Worm (Caenorhabditis elegans) whole organism, L1 larva: ENCODE results near the gene fmo-2.
A peak's percentile ranks its signal among the peaks of the same experiment; 100 is the strongest.

ENCODE experiments used
- efl-1 ChIP-seq, 4 experiments: fragments of 150-350 bp; optimal IDR thresholded peaks in 3 of 4; peaks in 1 of 4; 1 replicate in 1 of 4; 2 replicates in 3 of 4; lab custom pipeline; 2014; ENCODE audit warnings: missing biosample characterization in 2 of 4, missing genetic modification characterization in 2 of 4, missing genetic modification reagents in 2 of 4
- nhr-237 ChIP-seq: fragments of 150-350 bp; optimal IDR thresholded peaks from 2 replicates; lab custom pipeline; 2014; ENCODE audit warnings: missing biosample characterization, missing genetic modification characterization
- pag-3 ChIP-seq: sonication (generic microtip); optimal IDR thresholded peaks from 2 replicates; lab custom pipeline; 2017; ENCODE audit warnings: missing genetic modification characterization, mild to moderate bottlenecking, missing compliant biosample characterization, antibody characterized with exemption, borderline replicate concordance; ENCODE audit not compliant: insufficient read depth

The fmo-2 gene

ce11 chrIV:10727734-10728133 lies 45.4 kb downstream of the fmo-2 start, which contains the start of gene ZC168.2:
ZC168.2 (plus strand) TSS chrIV:10728034.
- TF ChIP-seq efl-1 (optimal IDR thresholded peaks at IDR 0.05; lab: Kevin White, UChicago): no peak
- peak in 1 of 2 experiments; percentile 83 for TF ChIP-seq efl-1 (GFP tag; optimal IDR thresholded peaks at IDR 0.05 in 1 of 2; lab: Kevin White, UChicago)
- TF ChIP-seq pag-3 (tag; lab: Kevin White, UChicago): no peak
- no peak for TF ChIP-seq nhr-237 (tag; lab: Kevin White, UChicago)
